Fruit fly (Drosophila melanogaster): ENCODE data around the gene Pbp45.

DNA sequence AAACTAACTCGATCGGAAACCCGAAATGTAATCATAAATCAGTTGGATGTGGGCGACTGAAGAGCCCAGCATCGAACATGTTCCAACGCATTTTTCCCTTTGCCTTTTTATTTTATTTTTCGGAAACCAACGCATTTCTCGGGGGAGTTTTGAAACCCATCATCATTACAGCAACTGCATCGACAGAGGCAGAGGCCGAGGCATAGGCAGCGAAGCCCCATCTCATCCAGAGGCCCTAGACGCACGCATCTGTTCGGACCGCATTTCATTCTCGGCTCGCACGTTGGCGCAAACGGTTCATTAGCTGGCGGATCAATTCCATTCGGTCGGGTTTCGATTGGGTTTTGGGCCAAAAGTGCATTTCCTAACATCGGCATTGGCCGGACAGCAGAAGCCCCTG is 13.8 kb downstream of the Pbp45 start, which contains the start of gene CG4576:
- TF ChIP-seq psq (optimal IDR thresholded peaks at IDR 0.05) (no peak), insv (optimal IDR thresholded peaks at IDR 0.05) (no peak)
